Worm (Caenorhabditis elegans) whole organism, L4 larva: ENCODE data around the gene srxa-2.

Source experiments
- F44E2.7 ChIP-seq: fragments of 200-800 bp; sonication (Bioruptor generic); IDR thresholded peaks from 2 replicates; pipeline ENCODE4 v2.1.2; 2022; ENCODE audit warnings: missing genetic modification characterization, missing compliant biosample characterization
- F49E8.2 ChIP-seq: sonication (generic microtip); optimal IDR thresholded peaks from 2 replicates; lab custom pipeline; 2016; ENCODE audit warnings: missing compliant biosample characterization, mild to moderate bottlenecking, missing genetic modification characterization, borderline replicate concordance
- T26A8.4 ChIP-seq: fragments of 200-800 bp; sonication (Bioruptor generic); IDR thresholded peaks from 2 replicates; pipeline ENCODE4 v1.3.6; 2022; ENCODE audit warnings: missing genetic modification characterization, missing compliant biosample characterization
- Y48G9A.11 ChIP-seq: fragments of 200-800 bp; sonication (Bioruptor generic); IDR thresholded peaks from 2 replicates; pipeline ENCODE4 v1.3.6; 2022; ENCODE audit warnings: missing genetic modification reagents, missing genetic modification characterization, missing compliant biosample characterization
- Y75B8A.6 ChIP-seq: fragments of 200-800 bp; sonication (Bioruptor generic); IDR thresholded peaks from 2 replicates; pipeline ENCODE4 v1.3.6; 2022; ENCODE audit warnings: missing genetic modification reagents, missing genetic modification characterization, missing compliant biosample characterization
- ZK337.2 ChIP-seq: fragments of 200-800 bp; sonication (Bioruptor generic); IDR thresholded peaks from 2 replicates; pipeline ENCODE4 v1.3.6; 2022; ENCODE audit warnings: missing genetic modification reagents, missing genetic modification characterization, missing compliant biosample characterization
- ama-1 ChIP-seq: fragments of 150-350 bp; optimal IDR thresholded peaks from 2 replicates; lab custom pipeline; 2014; ENCODE audit warnings: inconsistent platforms, mixed read lengths
- ceh-32 ChIP-seq: sonication (generic microtip); optimal IDR thresholded peaks from 2 replicates; lab custom pipeline; 2016; ENCODE audit warnings: mild to moderate bottlenecking, missing genetic modification characterization, missing compliant biosample characterization; ENCODE audit not compliant: poor library complexity
- ceh-44 ChIP-seq: fragments of 200-800 bp; sonication (Bioruptor generic); IDR thresholded peaks from 2 replicates; pipeline ENCODE4 v1.3.6; 2022; ENCODE audit warnings: missing genetic modification reagents, missing genetic modification characterization, missing compliant biosample characterization
- ceh-82 ChIP-seq: sonication (generic microtip); optimal IDR thresholded peaks from 2 replicates; lab custom pipeline; 2017; ENCODE audit warnings: missing biosample characterization, missing genetic modification characterization
- ces-1 ChIP-seq: fragments of 150-350 bp; sonication (generic microtip); optimal IDR thresholded peaks from 4 replicates; lab custom pipeline; 2014; ENCODE audit warnings: missing biosample characterization, missing genetic modification reagents, missing genetic modification characterization
- cey-2 ChIP-seq: sonication (generic microtip); optimal IDR thresholded peaks from 3 replicates; lab custom pipeline; 2017; ENCODE audit warnings: missing genetic modification characterization, mild to moderate bottlenecking, missing compliant biosample characterization, antibody characterized with exemption, borderline replicate concordance; ENCODE audit not compliant: insufficient read depth
- ctbp-1 ChIP-seq: fragments of 200-800 bp; sonication (Bioruptor generic); IDR thresholded peaks from 2 replicates; pipeline ENCODE4 v1.3.6; 2022; ENCODE audit warnings: missing genetic modification reagents, missing genetic modification characterization, missing compliant biosample characterization
- daf-16 ChIP-seq, 3 experiments: sonication (generic microtip); optimal IDR thresholded peaks; 2 replicates each; lab custom pipeline; 2016 to 2017; ENCODE audit warnings: missing genetic modification characterization in 3 of 3, missing genetic modification reagents in 3 of 3, mild to moderate bottlenecking in 2 of 3, missing compliant biosample characterization in 2 of 3, missing biosample characterization in 1 of 3, moderate library complexity in 1 of 3
- dmd-6 ChIP-seq: fragments of 200-800 bp; sonication (Bioruptor generic); IDR thresholded peaks from 2 replicates; pipeline ENCODE4 v1.3.6; 2022; ENCODE audit warnings: missing genetic modification reagents, missing genetic modification characterization, missing compliant biosample characterization
- dmd-8 ChIP-seq: fragments of 200-800 bp; sonication (Bioruptor generic); IDR thresholded peaks from 2 replicates; pipeline ENCODE4 v1.3.6; 2022; ENCODE audit warnings: missing genetic modification characterization, missing compliant biosample characterization
- dpl-1 ChIP-seq: fragments of 150-350 bp; optimal IDR thresholded peaks from 2 replicates; lab custom pipeline; 2014; ENCODE audit warnings: missing biosample characterization, missing genetic modification reagents, missing genetic modification characterization
- dve-1 ChIP-seq: sonication (generic microtip); optimal IDR thresholded peaks from 2 replicates; lab custom pipeline; 2017; ENCODE audit warnings: antibody characterized with exemption, mild to moderate bottlenecking, missing genetic modification characterization, missing compliant biosample characterization; ENCODE audit not compliant: insufficient read depth
- egl-27 ChIP-seq: sonication (generic microtip); optimal IDR thresholded peaks from 3 replicates; lab custom pipeline; 2017; ENCODE audit warnings: missing biosample characterization, missing genetic modification reagents, missing genetic modification characterization
- fkh-10 ChIP-seq: fragments of 150-350 bp; optimal IDR thresholded peaks from 2 replicates; lab custom pipeline; 2014; ENCODE audit warnings: missing biosample characterization, missing genetic modification reagents, missing genetic modification characterization
- gei-8 ChIP-seq: fragments of 200-800 bp; sonication (Bioruptor generic); optimal IDR thresholded peaks from 2 replicates; lab custom pipeline; 2018; ENCODE audit warnings: mild to moderate bottlenecking, missing genetic modification characterization, missing compliant biosample characterization
- hif-1 ChIP-seq, 2 experiments: sonication (generic microtip); optimal IDR thresholded peaks; 2 replicates each; lab custom pipeline; 2016 to 2017; ENCODE audit warnings: missing compliant biosample characterization in 2 of 2, missing genetic modification characterization in 2 of 2, missing genetic modification reagents in 2 of 2, missing genotype in 2 of 2, mild to moderate bottlenecking in 1 of 2
- lin-1 ChIP-seq: fragments of 200-800 bp; sonication (Bioruptor generic); IDR thresholded peaks from 2 replicates; pipeline ENCODE4 v1.3.6; 2022; ENCODE audit warnings: missing genetic modification reagents, missing genetic modification characterization, missing compliant biosample characterization
- lin-13 ChIP-seq: fragments of 150-350 bp; optimal IDR thresholded peaks from 2 replicates; lab custom pipeline; 2014; ENCODE audit warnings: missing biosample characterization, missing genetic modification reagents, missing genetic modification characterization
- lin-29 ChIP-seq: fragments of 200-800 bp; sonication (Bioruptor generic); IDR thresholded peaks from 2 replicates; pipeline ENCODE4 v1.3.6; 2022; ENCODE audit warnings: missing genetic modification reagents, missing genetic modification characterization, missing compliant biosample characterization
- madf-9 ChIP-seq: fragments of 200-800 bp; sonication (Bioruptor generic); conservative IDR thresholded peaks from 2 replicates; pipeline ENCODE4 v1.3.6; 2022; ENCODE audit warnings: missing genetic modification reagents, missing genetic modification characterization, missing compliant biosample characterization
- mes-2 ChIP-seq: sonication (generic microtip); optimal IDR thresholded peaks from 2 replicates; lab custom pipeline; 2016; ENCODE audit warnings: missing genotype, mild to moderate bottlenecking, missing genetic modification characterization, missing compliant biosample characterization; ENCODE audit not compliant: poor library complexity, severe bottlenecking
- mxl-2 ChIP-seq: fragments of 200-800 bp; sonication (Bioruptor generic); conservative IDR thresholded peaks from 2 replicates; pipeline ENCODE4 v1.3.6; 2022; ENCODE audit warnings: missing genetic modification reagents, missing genetic modification characterization, missing compliant biosample characterization
- mxl-3 ChIP-seq: fragments of 200-800 bp; sonication (Bioruptor generic); optimal IDR thresholded peaks from 2 replicates; lab custom pipeline; 2018; ENCODE audit warnings: mild to moderate bottlenecking, missing genetic modification characterization, missing compliant biosample characterization
- nhr-10 ChIP-seq: fragments of 150-350 bp; optimal IDR thresholded peaks from 2 replicates; lab custom pipeline; 2014; ENCODE audit warnings: missing biosample characterization, missing genetic modification characterization
- nhr-102 ChIP-seq: sonication (generic microtip); optimal IDR thresholded peaks from 2 replicates; lab custom pipeline; 2016; ENCODE audit warnings: mild to moderate bottlenecking, missing genetic modification characterization, moderate library complexity, missing compliant biosample characterization
- nhr-28 ChIP-seq: fragments of 150-350 bp; optimal IDR thresholded peaks from 2 replicates; lab custom pipeline; 2014; ENCODE audit warnings: missing biosample characterization, missing genetic modification characterization
- nhr-6 ChIP-seq: fragments of 150-350 bp; optimal IDR thresholded peaks from 2 replicates; lab custom pipeline; 2014; ENCODE audit warnings: missing biosample characterization, missing genetic modification characterization
- nhr-76 ChIP-seq: fragments of 150-350 bp; optimal IDR thresholded peaks from 2 replicates; lab custom pipeline; 2014; ENCODE audit warnings: missing biosample characterization, missing genetic modification characterization
- nhr-77 ChIP-seq: fragments of 150-350 bp; optimal IDR thresholded peaks from 2 replicates; lab custom pipeline; 2014; ENCODE audit warnings: missing biosample characterization, missing genetic modification characterization
- php-3 ChIP-seq: fragments of 200-800 bp; sonication (Bioruptor generic); IDR thresholded peaks from 2 replicates; pipeline ENCODE4 v1.3.6; 2022; ENCODE audit warnings: missing genetic modification reagents, missing genetic modification characterization, missing compliant biosample characterization
- pqm-1 ChIP-seq: sonication (generic microtip); optimal IDR thresholded peaks from 2 replicates; lab custom pipeline; 2017; ENCODE audit warnings: missing biosample characterization, missing genetic modification characterization
- rbr-2 ChIP-seq: sonication (generic microtip); optimal IDR thresholded peaks from 2 replicates; lab custom pipeline; 2016; ENCODE audit warnings: missing genotype, missing genetic modification characterization, missing compliant biosample characterization
- skn-1 ChIP-seq: fragments of 150-350 bp; optimal IDR thresholded peaks from 2 replicates; lab custom pipeline; 2014; ENCODE audit warnings: missing biosample characterization, missing genetic modification characterization
- snpc-1.2 ChIP-seq: fragments of 200-800 bp; sonication (Bioruptor generic); IDR thresholded peaks from 2 replicates; pipeline ENCODE4 v1.3.6; 2022; ENCODE audit warnings: missing genetic modification reagents, missing genetic modification characterization, missing compliant biosample characterization
- snpc-4 ChIP-seq: fragments of 150-350 bp; optimal IDR thresholded peaks from 2 replicates; lab custom pipeline; 2014; ENCODE audit warnings: missing biosample characterization, missing genetic modification characterization
- spr-1 ChIP-seq: sonication (generic microtip); optimal IDR thresholded peaks from 2 replicates; lab custom pipeline; 2016; ENCODE audit warnings: mild to moderate bottlenecking, missing genetic modification characterization, missing compliant biosample characterization
- tra-1 ChIP-seq: fragments of 200-800 bp; sonication (Bioruptor generic); IDR thresholded peaks from 2 replicates; pipeline ENCODE4 v1.3.6; 2022; ENCODE audit warnings: missing genetic modification reagents, missing genetic modification characterization, missing compliant biosample characterization
- unc-130 ChIP-seq: sonication (generic microtip); optimal IDR thresholded peaks from 2 replicates; lab custom pipeline; 2016; ENCODE audit warnings: missing genetic modification reagents, missing genetic modification characterization, missing compliant biosample characterization
- unc-62 ChIP-seq, 3 experiments: fragments of 150-350 bp in 1 of 3; sonication (generic microtip); optimal IDR thresholded peaks in 2 of 3; peaks in 1 of 3; 1 replicate in 1 of 3; 2 replicates in 2 of 3; lab custom pipeline; 2014 to 2017; ENCODE audit warnings: missing biosample characterization in 3 of 3, missing genetic modification characterization in 3 of 3, missing genetic modification reagents in 3 of 3, missing genotype in 1 of 3

srxa-2 gene

DNA sequence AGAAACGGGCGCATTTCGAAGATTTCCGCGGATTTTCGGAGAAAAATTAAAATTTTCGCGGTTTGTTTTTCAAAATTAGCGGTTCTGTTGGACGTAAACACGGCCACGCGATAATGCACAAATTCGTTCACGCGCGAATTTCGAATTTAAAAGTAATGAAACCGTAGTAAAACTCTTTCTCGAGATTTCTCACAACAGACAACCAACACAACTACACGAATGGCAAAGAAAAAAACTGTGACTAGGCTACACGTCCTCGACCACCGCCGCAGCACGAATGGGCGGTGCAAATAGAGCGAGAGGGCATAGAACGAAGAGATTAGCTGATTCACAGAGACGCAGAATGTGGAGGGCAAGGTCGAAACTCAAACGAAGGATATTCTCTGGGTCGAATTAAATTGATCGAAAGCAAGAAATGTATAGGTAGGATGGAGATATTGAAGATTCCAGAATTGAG, 17.7 kb downstream of the srxa-2 start, which contains the start of gene idh-1 (continued):
- TF ChIP-seq F49E8.2 (tag; lab: Kevin White, UChicago), result no peak
- peak; percentile 98 for TF ChIP-seq nhr-28 (tag; lab: Kevin White, UChicago)
- peak; percentile 3 for TF ChIP-seq rbr-2 (tag; lab: Kevin White, UChicago)
- peak; percentile 71 for TF ChIP-seq dpl-1
- peak in 1 of 2 experiments; percentile 20 for TF ChIP-seq hif-1 (tag; optimal IDR thresholded peaks at IDR 0.05; lab: Kevin White, UChicago)
- peak; percentile 36; the same call in 1 of the 2 replicates for TF ChIP-seq lin-29
- TF ChIP-seq nhr-10, result peak; percentile 32
- 0 out of 2 replicates have a peak, but pooled peaks have one; percentile 20 for TF ChIP-seq T26A8.4 (GFP tag; lab: Robert Waterston, UW)
- TF ChIP-seq tra-1, result no peak

DNA sequence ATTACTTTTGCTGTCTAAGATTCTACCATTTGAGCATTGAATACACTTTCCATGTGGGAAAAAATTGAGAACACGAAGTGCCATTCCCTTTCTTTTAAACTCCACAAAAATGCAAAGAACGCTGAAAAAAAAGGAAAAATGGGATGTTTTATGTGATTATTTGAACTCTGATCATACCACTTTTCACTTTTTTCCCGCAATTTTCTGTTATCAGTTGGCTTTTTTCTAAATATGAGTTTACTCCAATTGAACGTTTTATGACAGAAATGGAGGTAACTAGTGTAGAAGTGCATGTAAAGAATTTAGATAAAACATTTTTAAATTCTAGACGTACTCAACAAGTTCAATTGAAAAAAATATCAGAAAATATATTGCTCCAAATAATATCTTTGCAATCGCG, 18.2 kb downstream of the srxa-2 start:
- TF ChIP-seq ama-1 (lab: Kevin White, UChicago) (no peak), ceh-44 (GFP tag; lab: Robert Waterston, UW) (no peak), skn-1 (tag; lab: Kevin White, UChicago) (no peak), nhr-6 (tag; lab: Kevin White, UChicago) (no peak), ces-1 (GFP tag; lab: Kevin White, UChicago) (no peak), dmd-6 (peak; percentile 31), snpc-4 (no peak), ceh-82 (tag; lab: Kevin White, UChicago) (no peak), ceh-32 (tag; lab: Kevin White, UChicago) (no peak), dve-1 (tag; lab: Kevin White, UChicago) (peak; percentile 47), mxl-3 (GFP tag; lab: Kevin White, UChicago) (no peak), daf-16 (GFP tag; optimal IDR thresholded peaks at IDR 0.05; lab: Kevin White, UChicago) (no peak), daf-16 (tag; optimal IDR thresholded peaks at IDR 0.05; lab: Kevin White, UChicago) (peak; percentile 69), nhr-77 (tag; lab: Kevin White, UChicago) (peak; percentile 37), nhr-28 (tag; lab: Kevin White, UChicago) (peak; percentile 51), ZK337.2 (no peak), unc-130 (no peak), dmd-8 (GFP tag; lab: Robert Waterston, UW) (no peak), snpc-1.2 (GFP tag; lab: Robert Waterston, UW) (no peak), cey-2 (tag; lab: Kevin White, UChicago) (no peak), Y75B8A.6 (GFP tag; lab: Robert Waterston, UW) (no peak), pqm-1 (tag; lab: Kevin White, UChicago) (peak; percentile 6)

DNA sequence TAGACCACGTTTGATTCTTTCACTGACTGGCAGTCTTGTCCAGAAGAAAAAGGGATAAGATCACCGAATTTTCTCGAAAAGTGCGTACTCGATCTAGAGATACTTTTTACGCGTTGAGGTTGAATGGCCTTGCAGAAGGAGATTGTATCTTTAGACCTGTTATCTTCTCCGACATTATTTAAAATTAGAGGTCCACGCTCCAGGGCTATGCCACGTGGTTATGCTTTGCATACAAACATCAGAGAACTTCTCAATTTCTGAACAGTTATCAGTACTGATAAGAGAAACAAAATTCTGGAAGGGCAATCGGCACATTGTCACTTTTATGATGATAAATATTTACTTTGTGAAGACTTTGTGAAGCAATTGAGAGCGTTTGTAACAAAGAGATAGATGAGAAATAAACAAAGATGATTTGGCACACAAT, 18.9 kb downstream of the srxa-2 start:
- TF ChIP-seq fkh-10 (no peak), spr-1 (tag; lab: Kevin White, UChicago) (peak; percentile 0), skn-1 (tag; lab: Kevin White, UChicago) (no peak), nhr-76 (tag; lab: Kevin White, UChicago) (no peak), nhr-6 (tag; lab: Kevin White, UChicago) (peak; percentile 60), lin-13 (GFP tag; lab: Kevin White, UChicago) (no peak), lin-29 (no peak), egl-27 (tag; lab: Kevin White, UChicago) (no peak), hif-1 (tag; optimal IDR thresholded peaks at IDR 0.05; lab: Kevin White, UChicago) (peak in 1 of 2 experiments; percentile 19), Y75B8A.6 (GFP tag; lab: Robert Waterston, UW) (no peak), Y48G9A.11 (GFP tag; lab: Robert Waterston, UW) (no peak), mxl-3 (GFP tag; lab: Kevin White, UChicago) (peak; percentile 92), mxl-2 (no peak), gei-8 (GFP tag; lab: Kevin White, UChicago) (peak; percentile 67), nhr-102 (peak; percentile 86), madf-9 (GFP tag; lab: Robert Waterston, UW) (0 out of 2 replicates have a peak, but pooled peaks have one; percentile 48), nhr-77 (tag; lab: Kevin White, UChicago) (peak; percentile 74), unc-62 (GFP tag; optimal IDR thresholded peaks at IDR 0.05 in 1 of 2; lab: Kevin White, UChicago) (peak in 1 of 2 experiments; percentile 99), unc-62 (tag; optimal IDR thresholded peaks at IDR 0.05; lab: Kevin White, UChicago) (no peak), mes-2 (tag; lab: Kevin White, UChicago) (peak; percentile 60), ctbp-1 (no peak), dpl-1 (no peak), ceh-44 (GFP tag; lab: Robert Waterston, UW) (no peak), php-3 (GFP tag; lab: Robert Waterston, UW) (peak; percentile 85), lin-1 (GFP tag; lab: Robert Waterston, UW) (0 out of 2 replicates have a peak, but pooled peaks have one; percentile 8), cey-2 (tag; lab: Kevin White, UChicago) (peak; percentile 68), F44E2.7 (GFP tag; lab: Robert Waterston, UW) (no peak)
